Worm (Caenorhabditis elegans): ENCODE data around the gene nlp-34.

nlp-34 gene

ce11 chrV:3979053-3979452, at the start of gene nlp-34:
Gene nlp-34, minus strand, starts transcription at chrV:3979134.
- TF ChIP-seq W03F9.2 (tag; optimal IDR thresholded peaks at IDR 0.05): no peak
- TF ChIP-seq him-1 (tag; optimal IDR thresholded peaks at IDR 0.05): no peak
- TF ChIP-seq dao-5 (tag; optimal IDR thresholded peaks at IDR 0.05): no peak

DNA sequence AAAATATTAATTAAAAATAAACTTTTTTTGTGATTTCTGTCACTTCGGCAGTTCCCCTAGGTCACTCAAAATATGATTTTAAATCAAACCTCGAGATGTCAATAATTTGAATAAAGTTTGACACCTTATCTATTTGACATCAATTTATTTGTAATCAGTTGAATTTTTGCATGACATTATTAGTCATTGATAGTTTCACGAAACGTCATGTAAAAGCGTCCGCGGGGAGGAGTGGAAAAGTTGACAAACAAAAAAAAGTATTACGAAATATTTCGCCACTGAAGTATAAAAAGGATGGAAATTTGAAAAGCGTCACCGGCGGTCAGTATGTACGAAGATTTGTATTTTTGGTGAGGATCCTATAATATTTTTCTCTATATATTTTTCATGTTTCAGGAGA, 45.8 kb upstream of the nlp-34 start, which contains the start of gene K09D9.1:
Gene K09D9.1, plus strand, starts transcription at position 271 of the 400 bp plus-strand sequence.
- TF ChIP-seq dao-5 (tag; optimal IDR thresholded peaks at IDR 0.05) (no peak), W03F9.2 (tag; optimal IDR thresholded peaks at IDR 0.05) (no peak), him-1 (tag; optimal IDR thresholded peaks at IDR 0.05) (no peak)

ce11 chrV:4022309-4022708, 43.4 kb upstream of the nlp-34 start, which contains the start of gene cyp-35A3:
Gene cyp-35A3, plus strand, starts transcription at chrV:4022609.
- TF ChIP-seq W03F9.2 (tag; optimal IDR thresholded peaks at IDR 0.05) (no peak), him-1 (tag; optimal IDR thresholded peaks at IDR 0.05) (no peak), dao-5 (tag; optimal IDR thresholded peaks at IDR 0.05) (no peak)

DNA sequence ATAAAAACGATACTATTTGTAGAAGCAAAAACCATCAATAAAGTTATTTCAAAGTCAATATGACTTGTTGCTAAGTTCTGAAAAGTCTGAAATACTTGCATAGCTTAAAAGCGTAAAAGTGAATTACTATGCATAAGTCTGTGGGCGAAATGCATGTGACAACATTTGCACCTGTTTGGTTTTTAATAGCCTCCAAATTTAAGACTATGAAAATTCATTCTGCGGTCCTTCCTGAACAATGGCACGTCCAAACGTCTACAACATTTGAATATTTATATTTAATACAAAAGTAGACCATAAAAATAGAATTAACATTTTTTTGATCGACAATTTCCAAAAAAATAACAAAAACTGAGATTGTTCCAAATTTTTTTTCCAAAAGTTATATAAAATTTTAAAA, 42.8 kb upstream of the nlp-34 start, which contains the start of gene K09D9.14:
Gene K09D9.14, minus strand, starts transcription at position 101 of the 400 bp plus-strand sequence.
- TF ChIP-seq W03F9.2 (tag; optimal IDR thresholded peaks at IDR 0.05) (no peak), dao-5 (tag; optimal IDR thresholded peaks at IDR 0.05) (no peak), him-1 (tag; optimal IDR thresholded peaks at IDR 0.05) (no peak)

DNA sequence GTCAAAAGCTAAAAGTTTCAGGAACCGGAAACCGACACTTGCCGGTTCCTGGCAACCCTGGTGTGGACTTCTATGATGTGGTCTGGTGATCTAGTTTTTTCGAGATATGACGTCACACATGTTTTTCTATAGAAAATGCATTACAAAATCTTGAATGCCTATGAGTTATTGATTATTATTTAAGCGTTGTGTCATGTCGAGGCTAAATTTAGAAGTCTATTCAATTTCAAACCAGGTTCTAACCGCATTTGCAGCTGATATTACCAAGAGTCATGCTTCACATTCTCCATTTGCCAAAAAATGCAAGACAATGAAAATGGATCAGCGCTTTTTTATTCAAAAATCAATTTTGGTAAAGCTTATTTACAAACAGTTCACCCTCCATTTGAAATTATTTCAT, 40.3 kb upstream of the nlp-34 start, which contains the start of gene K09D9.3:
Gene K09D9.3, plus strand, starts transcription at position 301 of the 400 bp plus-strand sequence.
- TF ChIP-seq dao-5 (tag; optimal IDR thresholded peaks at IDR 0.05): no peak
- no peak for TF ChIP-seq W03F9.2 (tag; optimal IDR thresholded peaks at IDR 0.05)
- TF ChIP-seq him-1 (tag; optimal IDR thresholded peaks at IDR 0.05): no peak

DNA sequence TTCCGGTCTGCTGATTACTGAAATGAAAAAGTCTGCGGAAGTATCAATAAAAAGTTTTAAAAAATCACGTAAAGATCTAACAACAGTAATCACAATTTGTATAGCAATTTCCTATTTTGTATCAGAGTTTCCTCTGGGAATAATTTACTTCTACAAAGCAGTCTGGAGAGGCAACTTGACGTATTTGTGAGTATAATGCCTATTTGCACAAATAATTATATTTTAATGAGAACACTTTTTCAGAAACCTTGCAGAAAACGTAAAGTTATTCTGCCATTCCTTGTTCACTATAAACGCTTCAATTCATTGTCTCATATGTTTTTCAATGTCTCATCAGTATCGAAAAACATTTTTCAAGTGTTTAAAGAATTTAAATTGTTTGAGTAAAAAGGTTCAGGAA, 39.7 kb upstream of the nlp-34 start:
- TF ChIP-seq W03F9.2 (tag; optimal IDR thresholded peaks at IDR 0.05) (no peak), him-1 (tag; optimal IDR thresholded peaks at IDR 0.05) (no peak), dao-5 (tag; optimal IDR thresholded peaks at IDR 0.05) (no peak)

DNA sequence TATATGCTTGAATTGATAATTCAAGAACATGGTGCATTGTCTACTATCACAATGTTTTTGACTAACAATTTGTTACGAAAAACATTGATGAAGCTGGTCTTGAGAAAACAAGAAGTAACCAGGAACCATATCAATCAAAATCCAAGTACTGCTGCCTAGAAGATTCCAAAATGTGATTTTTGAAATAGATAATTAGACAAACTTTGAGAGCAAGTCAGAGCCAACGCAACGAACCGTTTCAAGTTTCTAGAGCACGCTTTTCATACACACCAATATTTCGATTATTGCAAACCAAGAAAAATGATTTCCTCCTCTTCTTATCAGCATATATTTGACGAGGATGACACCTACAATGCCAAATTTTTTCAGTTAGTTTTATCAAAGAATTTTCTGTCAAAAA, 37.8 kb upstream of the nlp-34 start, which contains the start of gene srw-89:
Gene srw-89, plus strand, starts transcription at position 301 of the 400 bp plus-strand sequence.
- TF ChIP-seq W03F9.2 (tag; optimal IDR thresholded peaks at IDR 0.05) (no peak), him-1 (tag; optimal IDR thresholded peaks at IDR 0.05) (no peak), dao-5 (tag; optimal IDR thresholded peaks at IDR 0.05) (no peak)

DNA sequence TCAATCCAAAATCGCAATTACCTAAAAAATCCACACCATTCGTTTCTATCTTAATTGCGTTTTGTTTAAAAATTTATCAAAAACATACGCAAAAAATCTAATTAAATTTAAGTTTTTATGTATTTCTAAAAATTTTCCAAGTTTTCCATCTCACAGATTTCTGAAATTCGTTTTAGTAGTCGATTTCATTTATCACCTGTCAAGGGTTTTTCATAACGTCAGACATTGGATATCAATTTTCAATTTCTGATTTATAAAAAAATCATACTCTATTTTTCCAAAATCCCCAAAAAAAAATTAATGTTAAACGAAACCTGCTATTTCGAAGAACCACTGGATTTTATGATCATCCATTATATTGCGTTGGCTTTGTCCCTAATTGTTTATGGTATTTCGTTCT, 31.2 kb upstream of the nlp-34 start, which contains the start of gene srh-4:
Gene srh-4, plus strand, starts transcription at position 301 of the 400 bp plus-strand sequence.
- TF ChIP-seq W03F9.2 (tag; optimal IDR thresholded peaks at IDR 0.05) (no peak), him-1 (tag; optimal IDR thresholded peaks at IDR 0.05) (no peak), dao-5 (tag; optimal IDR thresholded peaks at IDR 0.05) (no peak)

ce11 chrV:4007927-4008326, 29.0 kb upstream of the nlp-34 start, which contains the start of gene srh-7:
Gene srh-7, plus strand, starts transcription at chrV:4008227.
- TF ChIP-seq W03F9.2 (tag; optimal IDR thresholded peaks at IDR 0.05) (no peak), him-1 (tag; optimal IDR thresholded peaks at IDR 0.05) (no peak), dao-5 (tag; optimal IDR thresholded peaks at IDR 0.05) (no peak)

DNA sequence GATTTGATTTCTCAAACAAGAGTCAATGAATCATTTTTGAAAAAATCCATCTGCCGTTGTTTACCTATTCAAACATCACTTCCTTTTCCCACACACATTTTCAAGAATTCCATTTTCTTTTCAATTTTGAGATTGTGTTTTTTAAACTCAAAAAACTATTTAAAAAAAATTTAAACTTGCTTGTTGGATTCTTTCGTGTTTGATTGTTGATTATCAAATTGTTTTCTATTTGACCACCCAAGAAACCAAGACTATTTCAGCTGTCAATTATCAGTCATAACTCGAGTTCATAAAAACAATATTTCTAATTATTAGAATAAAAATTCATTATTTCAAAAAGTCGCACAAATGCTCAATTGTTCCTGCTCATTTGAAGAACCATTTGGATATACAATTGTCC, 26.3 kb upstream of the nlp-34 start, which contains the start of gene srh-8:
Gene srh-8, plus strand, starts transcription at position 301 of the 400 bp plus-strand sequence.
- TF ChIP-seq dao-5 (tag; optimal IDR thresholded peaks at IDR 0.05): no peak
- TF ChIP-seq W03F9.2 (tag; optimal IDR thresholded peaks at IDR 0.05): no peak
- no peak for TF ChIP-seq him-1 (tag; optimal IDR thresholded peaks at IDR 0.05)

DNA sequence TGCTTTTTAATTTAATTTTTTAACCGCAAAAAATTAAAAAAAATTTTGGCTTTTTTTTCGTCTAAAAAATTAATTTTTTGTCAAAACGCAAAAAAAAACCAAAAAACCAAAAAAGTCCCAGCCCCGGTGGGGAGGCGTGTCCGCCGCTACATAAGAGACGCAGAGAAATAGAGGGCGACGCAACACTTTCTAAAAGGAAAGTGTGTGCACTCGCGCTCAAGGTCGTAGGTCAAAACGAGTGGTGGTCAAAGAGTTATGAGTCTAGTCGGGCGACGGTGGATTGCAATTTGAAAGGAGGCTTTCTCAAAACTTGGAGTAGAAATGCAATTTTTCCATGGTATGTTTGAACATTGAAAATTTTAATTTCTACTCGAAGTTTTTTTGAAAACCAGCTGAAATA, 25.6 kb upstream of the nlp-34 start:
- no peak for TF ChIP-seq him-1 (tag; optimal IDR thresholded peaks at IDR 0.05)
- no peak for TF ChIP-seq dao-5 (tag; optimal IDR thresholded peaks at IDR 0.05)
- no peak for TF ChIP-seq W03F9.2 (tag; optimal IDR thresholded peaks at IDR 0.05)

ce11 chrV:3995838-3996237, 16.9 kb upstream of the nlp-34 start, which contains the start of gene srx-62:
Gene srx-62, minus strand, starts transcription at chrV:3995938.
- no peak for TF ChIP-seq him-1 (tag; optimal IDR thresholded peaks at IDR 0.05)

DNA sequence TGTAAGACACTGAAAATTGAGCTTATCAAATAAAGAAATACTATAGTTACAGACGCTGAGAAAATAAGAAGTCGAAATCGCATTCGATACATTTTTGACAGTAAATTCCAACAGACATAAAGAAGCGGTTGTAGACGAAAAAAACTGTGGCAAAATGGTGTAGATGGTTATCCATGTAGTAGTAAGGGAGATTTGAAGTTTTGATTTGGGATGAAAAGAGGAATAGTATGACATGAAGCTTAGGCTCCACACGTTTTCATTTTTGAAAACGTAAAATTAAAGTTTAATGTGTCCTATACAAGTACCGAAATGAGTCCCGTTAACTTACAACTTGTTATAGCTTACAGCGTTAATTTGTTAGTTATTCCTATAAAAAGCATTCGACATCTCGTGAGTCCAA, 15.1 kb upstream of the nlp-34 start, which contains the start of gene K09D9.9:
Gene K09D9.9, minus strand, starts transcription at position 101 of the 400 bp plus-strand sequence.
- TF ChIP-seq him-1 (tag; optimal IDR thresholded peaks at IDR 0.05) (no peak), W03F9.2 (tag; optimal IDR thresholded peaks at IDR 0.05) (no peak), dao-5 (tag; optimal IDR thresholded peaks at IDR 0.05) (no peak)

ce11 chrV:3992334-3992733, 13.4 kb upstream of the nlp-34 start:
- no peak for TF ChIP-seq W03F9.2 (tag; optimal IDR thresholded peaks at IDR 0.05)
- TF ChIP-seq dao-5 (tag; optimal IDR thresholded peaks at IDR 0.05): no peak
- no peak for TF ChIP-seq him-1 (tag; optimal IDR thresholded peaks at IDR 0.05)

DNA sequence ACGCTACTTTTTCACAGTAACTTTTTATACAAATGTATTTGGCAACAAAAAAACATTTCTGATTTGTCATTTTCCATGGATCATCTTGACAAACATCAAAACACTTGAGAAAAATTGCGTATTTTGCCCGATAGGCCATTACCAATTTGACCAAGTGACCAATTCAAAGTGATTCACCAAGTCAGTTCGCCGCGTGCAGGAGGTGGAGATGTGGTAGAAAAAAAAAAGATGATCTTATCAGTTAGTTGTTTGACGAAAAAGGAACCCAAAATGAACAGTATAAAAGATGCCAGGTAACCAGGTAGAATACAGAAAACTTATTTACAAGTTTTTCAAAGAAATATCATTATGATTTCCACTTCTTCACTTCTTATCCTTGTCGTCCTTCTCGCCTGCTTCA, 10.1 kb upstream of the nlp-34 start, which contains the start of gene nlp-27:
Gene nlp-27, plus strand, starts transcription at position 309 of the 400 bp plus-strand sequence.
- TF ChIP-seq him-1 (tag; optimal IDR thresholded peaks at IDR 0.05) (no peak), dao-5 (tag; optimal IDR thresholded peaks at IDR 0.05) (no peak), W03F9.2 (tag; optimal IDR thresholded peaks at IDR 0.05) (no peak)
